Worm (Caenorhabditis elegans) whole organism, L4 larva: ENCODE data around the gene K08D8.1.
A peak's percentile ranks its signal among the peaks of the same experiment; 100 is the strongest.

Source experiments
- F26F4.8 ChIP-seq: fragments of 200-800 bp; sonication (Bioruptor generic); conservative IDR thresholded peaks from 2 replicates; pipeline ENCODE4 v1.3.6; 2022; ENCODE audit warnings: missing genetic modification characterization, missing compliant biosample characterization
- F44E2.7 ChIP-seq: fragments of 200-800 bp; sonication (Bioruptor generic); IDR thresholded peaks from 2 replicates; pipeline ENCODE4 v2.1.2; 2022; ENCODE audit warnings: missing genetic modification characterization, missing compliant biosample characterization
- F49E8.2 ChIP-seq: sonication (generic microtip); optimal IDR thresholded peaks from 2 replicates; lab custom pipeline; 2016; ENCODE audit warnings: missing compliant biosample characterization, mild to moderate bottlenecking, missing genetic modification characterization, borderline replicate concordance
- R02D3.7 ChIP-seq: fragments of 150-350 bp; sonication (generic microtip); optimal IDR thresholded peaks from 3 replicates; lab custom pipeline; 2014; ENCODE audit warnings: missing biosample characterization, missing genetic modification characterization
- Y48G9A.11 ChIP-seq: fragments of 200-800 bp; sonication (Bioruptor generic); IDR thresholded peaks from 2 replicates; pipeline ENCODE4 v1.3.6; 2022; ENCODE audit warnings: missing genetic modification reagents, missing genetic modification characterization, missing compliant biosample characterization
- aly-2 ChIP-seq: sonication (generic microtip); optimal IDR thresholded peaks from 2 replicates; lab custom pipeline; 2018; ENCODE audit warnings: missing biosample characterization, missing genetic modification characterization
- ama-1 ChIP-seq: fragments of 150-350 bp; optimal IDR thresholded peaks from 2 replicates; lab custom pipeline; 2014; ENCODE audit warnings: inconsistent platforms, mixed read lengths
- attf-4 ChIP-seq: sonication (generic microtip); optimal IDR thresholded peaks from 3 replicates; lab custom pipeline; 2017; ENCODE audit warnings: missing biosample characterization, missing genetic modification characterization
- ceh-44 ChIP-seq: fragments of 200-800 bp; sonication (Bioruptor generic); IDR thresholded peaks from 2 replicates; pipeline ENCODE4 v1.3.6; 2022; ENCODE audit warnings: missing genetic modification reagents, missing genetic modification characterization, missing compliant biosample characterization
- ceh-62 ChIP-seq: sonication (generic microtip); optimal IDR thresholded peaks from 2 replicates; lab custom pipeline; 2017; ENCODE audit warnings: missing biosample characterization, missing genetic modification characterization
- ceh-82 ChIP-seq: sonication (generic microtip); optimal IDR thresholded peaks from 2 replicates; lab custom pipeline; 2017; ENCODE audit warnings: missing biosample characterization, missing genetic modification characterization
- ctbp-1 ChIP-seq: fragments of 200-800 bp; sonication (Bioruptor generic); IDR thresholded peaks from 2 replicates; pipeline ENCODE4 v1.3.6; 2022; ENCODE audit warnings: missing genetic modification reagents, missing genetic modification characterization, missing compliant biosample characterization
- daf-16 ChIP-seq, 3 experiments: sonication (generic microtip); optimal IDR thresholded peaks; 2 replicates each; lab custom pipeline; 2016 to 2017; ENCODE audit warnings: missing genetic modification characterization in 3 of 3, missing genetic modification reagents in 3 of 3, mild to moderate bottlenecking in 2 of 3, missing compliant biosample characterization in 2 of 3, missing biosample characterization in 1 of 3, moderate library complexity in 1 of 3
- daf-19 ChIP-seq: fragments of 200-800 bp; sonication (Bioruptor generic); conservative IDR thresholded peaks from 2 replicates; pipeline ENCODE4 v1.3.6; 2022; ENCODE audit warnings: missing genetic modification characterization, missing compliant biosample characterization
- dmd-6 ChIP-seq: fragments of 200-800 bp; sonication (Bioruptor generic); IDR thresholded peaks from 2 replicates; pipeline ENCODE4 v1.3.6; 2022; ENCODE audit warnings: missing genetic modification reagents, missing genetic modification characterization, missing compliant biosample characterization
- dmd-9 ChIP-seq: fragments of 200-800 bp; sonication (Bioruptor generic); IDR thresholded peaks from 2 replicates; pipeline ENCODE4 v1.3.6; 2022; ENCODE audit warnings: missing genetic modification reagents, missing genetic modification characterization, missing compliant biosample characterization
- hif-1 ChIP-seq, 2 experiments: sonication (generic microtip); optimal IDR thresholded peaks; 2 replicates each; lab custom pipeline; 2016 to 2017; ENCODE audit warnings: missing compliant biosample characterization in 2 of 2, missing genetic modification characterization in 2 of 2, missing genetic modification reagents in 2 of 2, missing genotype in 2 of 2, mild to moderate bottlenecking in 1 of 2
- hlh-11 ChIP-seq: fragments of 200-800 bp; sonication (Bioruptor generic); optimal IDR thresholded peaks from 2 replicates; lab custom pipeline; 2018; ENCODE audit warnings: mild to moderate bottlenecking, missing genetic modification characterization, missing compliant biosample characterization
- lim-7 ChIP-seq: fragments of 200-800 bp; sonication (Bioruptor generic); IDR thresholded peaks from 2 replicates; pipeline ENCODE4 v1.3.6; 2022; ENCODE audit warnings: missing genetic modification characterization, missing compliant biosample characterization
- lin-1 ChIP-seq: fragments of 200-800 bp; sonication (Bioruptor generic); IDR thresholded peaks from 2 replicates; pipeline ENCODE4 v1.3.6; 2022; ENCODE audit warnings: missing genetic modification reagents, missing genetic modification characterization, missing compliant biosample characterization
- lin-39 ChIP-seq: fragments of 150-350 bp; optimal IDR thresholded peaks from 2 replicates; lab custom pipeline; 2014; ENCODE audit warnings: missing biosample characterization, missing genetic modification reagents, missing genetic modification characterization
- lir-3 ChIP-seq: sonication (generic microtip); optimal IDR thresholded peaks from 2 replicates; lab custom pipeline; 2016; ENCODE audit warnings: mild to moderate bottlenecking, missing genetic modification characterization, missing compliant biosample characterization
- madf-5 ChIP-seq, 2 experiments: fragments of 200-800 bp; sonication (Bioruptor generic); IDR thresholded peaks; 2 replicates each; pipeline ENCODE4 v1.3.6; 2022; ENCODE audit warnings: missing compliant biosample characterization in 2 of 2, missing genetic modification characterization in 2 of 2
- mxl-2 ChIP-seq: fragments of 200-800 bp; sonication (Bioruptor generic); conservative IDR thresholded peaks from 2 replicates; pipeline ENCODE4 v1.3.6; 2022; ENCODE audit warnings: missing genetic modification reagents, missing genetic modification characterization, missing compliant biosample characterization
- nhr-25 ChIP-seq: sonication (generic microtip); optimal IDR thresholded peaks from 2 replicates; lab custom pipeline; 2017; ENCODE audit warnings: missing genetic modification characterization, mild to moderate bottlenecking, missing compliant biosample characterization, antibody characterized with exemption, moderate library complexity, borderline replicate concordance; ENCODE audit not compliant: insufficient read depth
- nhr-28 ChIP-seq: fragments of 150-350 bp; optimal IDR thresholded peaks from 2 replicates; lab custom pipeline; 2014; ENCODE audit warnings: missing biosample characterization, missing genetic modification characterization
- nhr-42 ChIP-seq: fragments of 200-800 bp; sonication (Bioruptor generic); IDR thresholded peaks from 2 replicates; pipeline ENCODE4 v1.3.6; 2022; ENCODE audit warnings: missing genetic modification characterization, missing compliant biosample characterization
- nhr-48 ChIP-seq: sonication (generic microtip); optimal IDR thresholded peaks from 2 replicates; lab custom pipeline; 2016; ENCODE audit warnings: mild to moderate bottlenecking, missing genetic modification characterization, missing compliant biosample characterization
- nhr-6 ChIP-seq: fragments of 150-350 bp; optimal IDR thresholded peaks from 2 replicates; lab custom pipeline; 2014; ENCODE audit warnings: missing biosample characterization, missing genetic modification characterization
- php-3 ChIP-seq: fragments of 200-800 bp; sonication (Bioruptor generic); IDR thresholded peaks from 2 replicates; pipeline ENCODE4 v1.3.6; 2022; ENCODE audit warnings: missing genetic modification reagents, missing genetic modification characterization, missing compliant biosample characterization
- pqm-1 ChIP-seq: sonication (generic microtip); optimal IDR thresholded peaks from 2 replicates; lab custom pipeline; 2017; ENCODE audit warnings: missing biosample characterization, missing genetic modification characterization
- saeg-2 ChIP-seq: fragments of 200-800 bp; sonication (Bioruptor generic); IDR thresholded peaks from 2 replicates; pipeline ENCODE4 v1.3.6; 2022; ENCODE audit warnings: missing genetic modification reagents, missing genetic modification characterization, missing compliant biosample characterization
- spr-3 ChIP-seq: fragments of 200-800 bp; sonication (Bioruptor generic); optimal IDR thresholded peaks from 2 replicates; lab custom pipeline; 2018; ENCODE audit warnings: mild to moderate bottlenecking, missing genetic modification characterization, missing compliant biosample characterization
- unc-39 ChIP-seq: sonication (generic microtip); optimal IDR thresholded peaks from 2 replicates; lab custom pipeline; 2017; ENCODE audit warnings: missing biosample characterization, missing genetic modification characterization
- unc-62 ChIP-seq, 3 experiments: fragments of 150-350 bp in 1 of 3; sonication (generic microtip); optimal IDR thresholded peaks in 2 of 3; peaks in 1 of 3; 1 replicate in 1 of 3; 2 replicates in 2 of 3; lab custom pipeline; 2014 to 2017; ENCODE audit warnings: missing biosample characterization in 3 of 3, missing genetic modification characterization in 3 of 3, missing genetic modification reagents in 3 of 3, missing genotype in 1 of 3
- zfp-3 ChIP-seq: fragments of 200-800 bp; sonication (Bioruptor generic); conservative IDR thresholded peaks from 2 replicates; pipeline ENCODE4 v1.3.6; 2022; ENCODE audit warnings: missing genetic modification reagents, missing genetic modification characterization, missing compliant biosample characterization
- zip-11 ChIP-seq: fragments of 200-800 bp; sonication (Bioruptor generic); IDR thresholded peaks from 2 replicates; pipeline ENCODE4 v1.3.6; 2022; ENCODE audit warnings: missing genetic modification characterization, missing compliant biosample characterization
- ztf-11 ChIP-seq: fragments of 150-350 bp; optimal IDR thresholded peaks from 2 replicates; lab custom pipeline; 2014; ENCODE audit warnings: missing biosample characterization, missing genetic modification characterization

K08D8.1 gene

ce11 chrIV:12920553-12920952 is 28.3 kb downstream of the K08D8.1 start (continued):
- no peak for TF ChIP-seq madf-5 (GFP tag; IDR thresholded peaks at IDR 0.05; lab: Robert Waterston, UW)
- no peak for TF ChIP-seq zfp-3 (GFP tag; lab: Robert Waterston, UW)
- TF ChIP-seq unc-62 (GFP tag; optimal IDR thresholded peaks at IDR 0.05 in 1 of 2; lab: Kevin White, UChicago), result peak in 1 of 2 experiments; percentile 22
- TF ChIP-seq unc-62 (tag; optimal IDR thresholded peaks at IDR 0.05; lab: Kevin White, UChicago), result no peak
- no peak for TF ChIP-seq ctbp-1 (GFP tag; lab: Robert Waterston, UW)
- no peak for TF ChIP-seq aly-2 (tag; lab: Kevin White, UChicago)
- TF ChIP-seq lin-39 (tag; lab: Kevin White, UChicago), result no peak
- TF ChIP-seq Y48G9A.11 (GFP tag; lab: Robert Waterston, UW), result no peak
- TF ChIP-seq ztf-11, result no peak
- TF ChIP-seq lim-7 (GFP tag; lab: Robert Waterston, UW), result no peak
- no peak for TF ChIP-seq php-3
- TF ChIP-seq nhr-28 (tag; lab: Kevin White, UChicago), result peak; percentile 66
- no peak for TF ChIP-seq dmd-9
- TF ChIP-seq ceh-82, result no peak
- no peak for TF ChIP-seq nhr-6 (tag; lab: Kevin White, UChicago)
- TF ChIP-seq mxl-2 (GFP tag; lab: Robert Waterston, UW), result no peak
- TF ChIP-seq ceh-44 (GFP tag; lab: Robert Waterston, UW), result no peak
- TF ChIP-seq, all 104 proteins: peak for 5

- TF ChIP-seq hlh-11, result peak; percentile 46
- TF ChIP-seq dmd-6 (GFP tag; lab: Robert Waterston, UW), result peak; percentile 82
- no peak for TF ChIP-seq hif-1 (tag; optimal IDR thresholded peaks at IDR 0.05; lab: Kevin White, UChicago)
- no peak for TF ChIP-seq F26F4.8
- TF ChIP-seq php-3, result peak; percentile 69
- TF ChIP-seq F44E2.7, result no peak
- TF ChIP-seq pqm-1 (tag; lab: Kevin White, UChicago), result peak; percentile 73
- peak; percentile 8 for TF ChIP-seq nhr-28 (tag; lab: Kevin White, UChicago)
- peak; percentile 67 for TF ChIP-seq nhr-48 (tag; lab: Kevin White, UChicago)
- TF ChIP-seq ama-1 (lab: Kevin White, UChicago), result no peak
- no peak for TF ChIP-seq daf-16 (GFP tag; optimal IDR thresholded peaks at IDR 0.05; lab: Kevin White, UChicago)
- TF ChIP-seq daf-16 (tag; optimal IDR thresholded peaks at IDR 0.05; lab: Kevin White, UChicago), result peak; percentile 64
- no peak for TF ChIP-seq lir-3 (tag; lab: Kevin White, UChicago)
- no peak for TF ChIP-seq spr-3
- no peak for TF ChIP-seq saeg-2 (GFP tag; lab: Robert Waterston, UW)
- no peak for TF ChIP-seq ceh-62 (tag; lab: Kevin White, UChicago)
- no peak for TF ChIP-seq attf-4 (tag; lab: Kevin White, UChicago)
Observed at ce11 chrIV:12921027-12921426, 28.7 kb downstream of the K08D8.1 start, which contains the start of gene C32H11.4. C32H11.4 (plus strand) TSS chrIV:12921264.

- TF ChIP-seq nhr-6 (tag; lab: Kevin White, UChicago), result no peak
- no peak for TF ChIP-seq nhr-25
- no peak for TF ChIP-seq daf-19 (GFP tag; lab: Robert Waterston, UW)
- TF ChIP-seq nhr-42 (GFP tag; lab: Robert Waterston, UW), result no peak
- TF ChIP-seq R02D3.7 (tag; lab: Kevin White, UChicago), result no peak
- TF ChIP-seq lin-1, result no peak
- TF ChIP-seq zip-11 (GFP tag; lab: Robert Waterston, UW), result no peak
- no peak for TF ChIP-seq F49E8.2
- no peak for TF ChIP-seq dmd-9
- no peak for TF ChIP-seq unc-39 (tag; lab: Kevin White, UChicago)
- no peak for TF ChIP-seq ctbp-1 (GFP tag; lab: Robert Waterston, UW)
Observed at ce11 chrIV:12924332-12924731, 32.0 kb downstream of the K08D8.1 start, which contains the start of gene srlf-4. srlf-4 (minus strand) TSS chrIV:12924432.
